Worm (Caenorhabditis elegans) whole organism, L3 larva: ENCODE measurements around the gene C03A3.2.

ENCODE experiments used
- R02D3.7 ChIP-seq: fragments of 150-350 bp; optimal IDR thresholded peaks from 2 replicates; lab custom pipeline; 2014; ENCODE audit warnings: missing biosample characterization, missing genetic modification characterization
- ZK546.5 ChIP-seq: sonication (generic microtip); optimal IDR thresholded peaks from 2 replicates; lab custom pipeline; 2017; ENCODE audit warnings: missing biosample characterization, missing genetic modification characterization
- aly-2 ChIP-seq: fragments of 150-350 bp; optimal IDR thresholded peaks from 2 replicates; lab custom pipeline; 2014; ENCODE audit warnings: missing biosample characterization, missing genetic modification characterization
- ama-1 ChIP-seq: fragments of 150-350 bp; optimal IDR thresholded peaks from 2 replicates; lab custom pipeline; 2018
- ceh-16 ChIP-seq: sonication (generic microtip); optimal IDR thresholded peaks from 2 replicates; lab custom pipeline; 2017; ENCODE audit warnings: missing biosample characterization, missing genetic modification characterization
- ceh-82 ChIP-seq: fragments of 150-350 bp; optimal IDR thresholded peaks from 2 replicates; lab custom pipeline; 2014; ENCODE audit warnings: missing biosample characterization, missing genetic modification characterization
- egl-5 ChIP-seq: fragments of 150-350 bp; optimal IDR thresholded peaks from 2 replicates; lab custom pipeline; 2017; ENCODE audit warnings: missing biosample characterization, missing genetic modification reagents, missing genetic modification characterization, inconsistent platforms
- elt-1 ChIP-seq: fragments of 150-350 bp; optimal IDR thresholded peaks from 2 replicates; lab custom pipeline; 2014; ENCODE audit warnings: missing biosample characterization, missing genetic modification characterization
- elt-2 ChIP-seq: sonication (generic microtip); optimal IDR thresholded peaks from 2 replicates; lab custom pipeline; 2016; ENCODE audit warnings: missing genetic modification reagents, mild to moderate bottlenecking, missing genetic modification characterization, missing compliant biosample characterization
- elt-3 ChIP-seq, 3 experiments: fragments of 150-350 bp in 1 of 3; sonication (generic microtip) in 2 of 3; optimal IDR thresholded peaks; 2 replicates in 2 of 3; 4 replicates in 1 of 3; lab custom pipeline; 2014 to 2017; ENCODE audit warnings: missing biosample characterization in 3 of 3, missing genetic modification characterization in 3 of 3
- eor-1 ChIP-seq, 2 experiments: fragments of 150-350 bp; optimal IDR thresholded peaks; 2 replicates each; lab custom pipeline; 2014 to 2018; ENCODE audit warnings: missing biosample characterization in 2 of 2, missing genetic modification characterization in 2 of 2
- fkh-2 ChIP-seq: fragments of 150-350 bp; optimal IDR thresholded peaks from 2 replicates; lab custom pipeline; 2014; ENCODE audit warnings: missing biosample characterization, missing genetic modification reagents, missing genetic modification characterization
- fos-1 ChIP-seq: fragments of 150-350 bp; optimal IDR thresholded peaks from 2 replicates; lab custom pipeline; 2014; ENCODE audit warnings: missing biosample characterization, missing genetic modification characterization
- hmg-11 ChIP-seq: sonication (generic microtip); optimal IDR thresholded peaks from 2 replicates; lab custom pipeline; 2016; ENCODE audit warnings: missing genetic modification characterization, missing compliant biosample characterization
- jun-1 ChIP-seq: fragments of 150-350 bp; optimal IDR thresholded peaks from 2 replicates; lab custom pipeline; 2014; ENCODE audit warnings: missing biosample characterization, missing genetic modification reagents, missing genetic modification characterization
- lin-39 ChIP-seq: fragments of 150-350 bp; optimal IDR thresholded peaks from 2 replicates; lab custom pipeline; 2018; ENCODE audit warnings: missing biosample characterization, missing genetic modification reagents, missing genetic modification characterization
- lsy-12 ChIP-seq: sonication (generic microtip); optimal IDR thresholded peaks from 2 replicates; lab custom pipeline; 2016; ENCODE audit warnings: mild to moderate bottlenecking, missing genetic modification characterization, missing compliant biosample characterization
- mml-1 ChIP-seq: fragments of 150-350 bp; sonication (generic microtip); optimal IDR thresholded peaks from 3 replicates; lab custom pipeline; 2014; ENCODE audit warnings: missing biosample characterization, missing genetic modification characterization
- nfya-1 ChIP-seq: sonication (generic microtip); optimal IDR thresholded peaks from 2 replicates; lab custom pipeline; 2017; ENCODE audit warnings: missing genetic modification characterization, mild to moderate bottlenecking, missing compliant biosample characterization, antibody characterized with exemption, moderate library complexity; ENCODE audit not compliant: insufficient read depth
- nhr-11 ChIP-seq: fragments of 150-350 bp; optimal IDR thresholded peaks from 2 replicates; lab custom pipeline; 2014; ENCODE audit warnings: missing biosample characterization, missing genetic modification characterization
- nhr-12 ChIP-seq: fragments of 150-350 bp; optimal IDR thresholded peaks from 2 replicates; lab custom pipeline; 2014; ENCODE audit warnings: missing biosample characterization, missing genetic modification characterization
- nhr-23 ChIP-seq: fragments of 150-350 bp; optimal IDR thresholded peaks from 2 replicates; lab custom pipeline; 2014; ENCODE audit warnings: missing biosample characterization, missing genetic modification reagents, missing genetic modification characterization
- nhr-25 ChIP-seq: sonication (generic microtip); optimal IDR thresholded peaks from 2 replicates; lab custom pipeline; 2017; ENCODE audit warnings: missing biosample characterization, missing genetic modification characterization
- nhr-28 ChIP-seq: fragments of 150-350 bp; optimal IDR thresholded peaks from 2 replicates; lab custom pipeline; 2014; ENCODE audit warnings: missing biosample characterization, missing genetic modification characterization
- nhr-43 ChIP-seq: sonication (generic microtip); optimal IDR thresholded peaks from 2 replicates; lab custom pipeline; 2016; ENCODE audit warnings: mild to moderate bottlenecking, missing genetic modification characterization, missing compliant biosample characterization; ENCODE audit not compliant: poor library complexity, severe bottlenecking
- pha-4 ChIP-seq: fragments of 150-350 bp; optimal IDR thresholded peaks from 2 replicates; lab custom pipeline; 2014; ENCODE audit warnings: missing biosample characterization, missing genetic modification reagents, missing genetic modification characterization
- pqm-1 ChIP-seq: fragments of 150-350 bp; optimal IDR thresholded peaks from 2 replicates; lab custom pipeline; 2017; ENCODE audit warnings: missing biosample characterization, missing genetic modification characterization, inconsistent platforms
- snpc-4 ChIP-seq: fragments of 150-350 bp; optimal IDR thresholded peaks from 2 replicates; lab custom pipeline; 2014; ENCODE audit warnings: missing biosample characterization, missing genetic modification characterization
- unc-39 ChIP-seq: sonication (generic microtip); optimal IDR thresholded peaks from 4 replicates; lab custom pipeline; 2017; ENCODE audit warnings: missing biosample characterization, missing genetic modification characterization
- unc-62 ChIP-seq: fragments of 150-350 bp; sonication (generic microtip); optimal IDR thresholded peaks from 4 replicates; lab custom pipeline; 2014; ENCODE audit warnings: missing biosample characterization, missing genetic modification reagents, missing genetic modification characterization
- ztf-11 ChIP-seq: fragments of 150-350 bp; optimal IDR thresholded peaks from 2 replicates; lab custom pipeline; 2014; ENCODE audit warnings: missing biosample characterization, missing genetic modification characterization
- ztf-4 ChIP-seq: fragments of 150-350 bp; optimal IDR thresholded peaks from 2 replicates; lab custom pipeline; 2014; ENCODE audit warnings: missing biosample characterization, missing genetic modification characterization

Gene C03A3.2

ce11 chrX:11215420-11216050, 47.1 kb upstream of the C03A3.2 start, which contains the start of the genes C34F6.7 and idh-2:
Gene C34F6.7, minus strand, starts transcription at chrX:11215470.
Gene idh-2, plus strand, starts transcription at chrX:11216000.
- no peak for TF ChIP-seq ztf-11 (tag; lab: Kevin White, UChicago)
- no peak for TF ChIP-seq eor-1 (tag; optimal IDR thresholded peaks at IDR 0.05; lab: Kevin White, UChicago)
- peak in 1 of 3 experiments; percentile 22 for TF ChIP-seq elt-3 (tag; optimal IDR thresholded peaks at IDR 0.05; lab: Kevin White, UChicago)
- TF ChIP-seq nhr-25 (tag; lab: Kevin White, UChicago) = peak; percentile 33
- no peak for TF ChIP-seq nhr-28 (tag; lab: Kevin White, UChicago)
- TF ChIP-seq hmg-11 (tag; lab: Kevin White, UChicago) = peak; percentile 64
- TF ChIP-seq ZK546.5 (tag; lab: Kevin White, UChicago) = no peak
- peak; percentile 73 for TF ChIP-seq nhr-23
- no peak for TF ChIP-seq fkh-2 (tag; lab: Kevin White, UChicago)
- no peak for TF ChIP-seq ama-1 (lab: Kevin White, UChicago)
- no peak for TF ChIP-seq snpc-4
- TF ChIP-seq ztf-4 = no peak
- TF ChIP-seq aly-2 = no peak
- TF ChIP-seq nhr-43 (tag; lab: Kevin White, UChicago) = peak; percentile 72
- TF ChIP-seq elt-2 = peak; percentile 43
- TF ChIP-seq mml-1 = no peak
- peak; percentile 31 for TF ChIP-seq nfya-1 (tag; lab: Kevin White, UChicago)
- TF ChIP-seq pha-4 (tag; lab: Kevin White, UChicago) = no peak
- TF ChIP-seq R02D3.7 (tag; lab: Kevin White, UChicago) = no peak
- no peak for TF ChIP-seq unc-62

- TF ChIP-seq hmg-11 (tag; lab: Kevin White, UChicago) (peak; percentile 31), nhr-11 (tag; lab: Kevin White, UChicago) (no peak), eor-1 (tag; optimal IDR thresholded peaks at IDR 0.05; lab: Kevin White, UChicago) (no peak), mml-1 (no peak), R02D3.7 (tag; lab: Kevin White, UChicago) (no peak)
These were observed 39.9 kb upstream of the C03A3.2 start, which contains the start of gene C34F6.9 for ce11 chrX:11222597-11223218. Gene C34F6.9, minus strand, starts transcription at chrX:11222647.

ce11 chrX:11226595-11226994, 36.1 kb upstream of the C03A3.2 start, which contains the start of gene C34F6.12:
Gene C34F6.12, minus strand, starts transcription at chrX:11226695.
- no peak for TF ChIP-seq egl-5 (tag; lab: Kevin White, UChicago)
- TF ChIP-seq fos-1 = no peak
- TF ChIP-seq unc-39 = no peak
- no peak for TF ChIP-seq jun-1 (tag; lab: Kevin White, UChicago)
- TF ChIP-seq nhr-23 = no peak
- TF ChIP-seq ceh-16 (tag; lab: Kevin White, UChicago) = no peak
- TF ChIP-seq nhr-28 (tag; lab: Kevin White, UChicago) = no peak
- no peak for TF ChIP-seq nhr-12
- no peak for TF ChIP-seq nfya-1 (tag; lab: Kevin White, UChicago)
- TF ChIP-seq elt-1 (tag; lab: Kevin White, UChicago) = no peak
- TF ChIP-seq pqm-1 (tag; lab: Kevin White, UChicago) = no peak
- no peak for TF ChIP-seq ama-1 (lab: Kevin White, UChicago)
- TF ChIP-seq lsy-12 = no peak

- no peak for TF ChIP-seq nhr-23
- no peak for TF ChIP-seq R02D3.7 (tag; lab: Kevin White, UChicago)
- peak; percentile 1 for TF ChIP-seq lin-39 (tag; lab: Kevin White, UChicago)
- TF ChIP-seq lsy-12 = peak; percentile 16
- peak; percentile 5 for TF ChIP-seq nfya-1 (tag; lab: Kevin White, UChicago)
- TF ChIP-seq jun-1 (tag; lab: Kevin White, UChicago) = no peak
- TF ChIP-seq ceh-82 (tag; lab: Kevin White, UChicago) = no peak
- TF ChIP-seq ama-1 (lab: Kevin White, UChicago) = peak; percentile 5
These were observed 22.0 kb upstream of the C03A3.2 start, which contains the start of gene C34F6.10 for ce11 chrX:11240585-11241115. Gene C34F6.10, minus strand, starts transcription at chrX:11240635.
